Fruit fly (Drosophila melanogaster) whole organism, pupa: ENCODE data around the gene tgy.

Source experiments
- CG14655 ChIP-seq: fragments of 200-800 bp; sonication (Bioruptor generic); optimal IDR thresholded peaks from 3 replicates; lab custom pipeline; 2017; ENCODE audit warnings: mild to moderate bottlenecking, missing biosample characterization, missing genetic modification reagents, missing genetic modification characterization
- CG17806 ChIP-seq: fragments of 200-800 bp; sonication (Bioruptor generic); optimal IDR thresholded peaks from 2 replicates; lab custom pipeline; 2018; ENCODE audit warnings: missing biosample characterization, mild to moderate bottlenecking, missing genetic modification characterization, moderate library complexity
- CG34367 ChIP-seq: fragments of 200-800 bp; sonication (Bioruptor generic); optimal IDR thresholded peaks from 2 replicates; lab custom pipeline; 2018; ENCODE audit warnings: missing biosample characterization, mild to moderate bottlenecking, missing genetic modification characterization
- CG4496 ChIP-seq: fragments of 200-800 bp; sonication (Bioruptor generic); IDR thresholded peaks from 3 replicates; pipeline ENCODE4 v1.3.6; 2022; ENCODE audit warnings: missing biosample characterization, missing genetic modification characterization
- CG8159 ChIP-seq: fragments of 200-800 bp; sonication (Bioruptor generic); optimal IDR thresholded peaks from 3 replicates; lab custom pipeline; 2018; ENCODE audit warnings: missing biosample characterization, mild to moderate bottlenecking, missing genetic modification characterization, moderate library complexity
- CG9948 ChIP-seq: fragments of 200-800 bp; sonication (Bioruptor generic); optimal IDR thresholded peaks from 2 replicates; lab custom pipeline; 2018; ENCODE audit warnings: missing biosample characterization, mild to moderate bottlenecking, missing genetic modification characterization, moderate library complexity
- EcR ChIP-seq: fragments of 200-800 bp; sonication (Bioruptor generic); optimal IDR thresholded peaks from 3 replicates; lab custom pipeline; 2019; ENCODE audit warnings: missing biosample characterization, missing genetic modification characterization, mild to moderate bottlenecking, moderate library complexity, missing genetic modification reagents
- Ets98B ChIP-seq: fragments of 200-800 bp; sonication (Bioruptor generic); IDR thresholded peaks from 2 replicates; pipeline ENCODE4 v1.3.6; 2022; ENCODE audit warnings: missing biosample characterization, missing genetic modification characterization
- Pif1A ChIP-seq: fragments of 200-800 bp; sonication (Bioruptor generic); optimal IDR thresholded peaks from 3 replicates; lab custom pipeline; 2016; ENCODE audit warnings: missing biosample characterization, missing genetic modification characterization
- Snoo ChIP-seq: fragments of 200-800 bp; sonication (Bioruptor generic); optimal IDR thresholded peaks from 3 replicates; lab custom pipeline; 2017; ENCODE audit warnings: missing biosample characterization, mild to moderate bottlenecking, missing genetic modification characterization, inconsistent platforms
- fd96Ca ChIP-seq: fragments of 200-800 bp; sonication (Bioruptor generic); IDR thresholded peaks from 3 replicates; pipeline ENCODE4 v1.3.6; 2022; ENCODE audit warnings: missing biosample characterization, missing genetic modification characterization
- gl ChIP-seq: fragments of 200-800 bp; sonication (Bioruptor generic); optimal IDR thresholded peaks from 2 replicates; lab custom pipeline; 2018; ENCODE audit warnings: missing biosample characterization, mild to moderate bottlenecking, missing genetic modification characterization

DNA sequence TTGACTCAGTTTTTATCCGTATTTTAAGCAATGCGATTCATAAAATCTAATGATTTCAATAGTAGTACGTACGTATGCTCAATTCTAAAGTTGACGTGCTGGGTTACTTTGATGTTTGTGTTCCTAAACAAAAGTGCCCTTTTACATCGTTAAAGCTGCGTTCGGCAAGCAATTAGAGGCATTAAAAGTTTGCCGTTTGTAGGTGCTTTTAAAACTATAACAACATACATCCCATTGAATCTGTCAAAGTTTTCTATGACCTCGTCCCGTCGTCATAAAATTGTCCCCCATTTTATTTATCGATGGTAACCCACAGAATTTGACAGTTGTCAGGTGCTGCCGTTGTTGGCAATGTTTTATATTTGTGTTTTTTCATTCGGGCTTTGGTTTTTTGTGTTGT, 43.9 kb downstream of the tgy start, which contains the start of gene CG7423:
- no peak for TF ChIP-seq CG14655 (GFP tag; lab: Kevin White, UChicago)
- TF ChIP-seq Ets98B (GFP tag; lab: Robert Waterston, UW): no peak
- no peak for TF ChIP-seq gl (tag; lab: Kevin White, UChicago)
- TF ChIP-seq Pif1A (GFP tag; lab: Kevin White, UChicago): no peak
- no peak for TF ChIP-seq CG4496 (GFP tag; lab: Robert Waterston, UW)
- TF ChIP-seq EcR (GFP tag; lab: Kevin White, UChicago): no peak
- no peak for TF ChIP-seq CG9948 (tag; lab: Kevin White, UChicago)
- TF ChIP-seq CG34367: no peak
- TF ChIP-seq CG8159 (tag; lab: Kevin White, UChicago): no peak
- no peak for TF ChIP-seq CG17806
- TF ChIP-seq Snoo (tag; lab: Kevin White, UChicago): no peak
- TF ChIP-seq fd96Ca (GFP tag; lab: Robert Waterston, UW): no peak
